Fruit fly (Drosophila melanogaster) whole organism, prepupa: Measurements from ENCODE around the gene Set.

Experiments used
- CG10631 ChIP-seq: fragments of 200-800 bp; sonication (Bioruptor generic); optimal IDR thresholded peaks from 2 replicates; lab custom pipeline; 2016; ENCODE audit warnings: missing biosample characterization, missing genetic modification characterization
- CG10669 ChIP-seq: fragments of 200-800 bp; sonication (Bioruptor generic); optimal IDR thresholded peaks from 3 replicates; lab custom pipeline; 2018; ENCODE audit warnings: missing biosample characterization, mild to moderate bottlenecking, missing genetic modification characterization, moderate library complexity
- CG11294 ChIP-seq: fragments of 200-800 bp; sonication (Bioruptor generic); IDR thresholded peaks from 2 replicates; pipeline ENCODE4 v1.3.6; 2022; ENCODE audit warnings: missing biosample characterization, missing genetic modification characterization
- CG11762 ChIP-seq: fragments of 200-800 bp; sonication (Bioruptor generic); optimal IDR thresholded peaks from 3 replicates; lab custom pipeline; 2016; ENCODE audit warnings: missing biosample characterization, missing genetic modification characterization; ENCODE audit not compliant: insufficient read depth
- CG11902 ChIP-seq: fragments of 200-800 bp; sonication (Bioruptor generic); optimal IDR thresholded peaks from 3 replicates; lab custom pipeline; 2016; ENCODE audit warnings: missing biosample characterization, missing genetic modification characterization
- CG15336 ChIP-seq: fragments of 200-800 bp; sonication (Bioruptor generic); IDR thresholded peaks from 2 replicates; pipeline ENCODE4 v1.3.6; 2022; ENCODE audit warnings: missing biosample characterization, missing genetic modification characterization
- CG1621 ChIP-seq: fragments of 200-800 bp; sonication (Bioruptor generic); optimal IDR thresholded peaks from 3 replicates; lab custom pipeline; 2018; ENCODE audit warnings: missing biosample characterization, mild to moderate bottlenecking, missing genetic modification characterization
- CG16779 ChIP-seq: fragments of 200-800 bp; sonication (Bioruptor generic); optimal IDR thresholded peaks from 3 replicates; lab custom pipeline; 2017; ENCODE audit warnings: missing biosample characterization, mild to moderate bottlenecking, missing genetic modification characterization
- CG3032 ChIP-seq: fragments of 200-800 bp; optimal IDR thresholded peaks from 2 replicates; lab custom pipeline; 2019; ENCODE audit warnings: missing biosample characterization, mild to moderate bottlenecking, missing genetic modification characterization, moderate library complexity
- CG31627 ChIP-seq: fragments of 200-800 bp; sonication (Bioruptor generic); optimal IDR thresholded peaks from 3 replicates; lab custom pipeline; 2016; ENCODE audit warnings: missing biosample characterization, missing genetic modification characterization
- CG32006 ChIP-seq: fragments of 200-800 bp; sonication (Bioruptor generic); optimal IDR thresholded peaks from 3 replicates; lab custom pipeline; 2017; ENCODE audit warnings: missing biosample characterization, mild to moderate bottlenecking, missing genetic modification characterization
- CG34406 ChIP-seq: fragments of 200-800 bp; sonication (Bioruptor generic); optimal IDR thresholded peaks from 3 replicates; lab custom pipeline; 2016; ENCODE audit warnings: missing biosample characterization, missing genetic modification characterization
- CG3919 ChIP-seq: fragments of 200-800 bp; sonication (Bioruptor generic); optimal IDR thresholded peaks from 3 replicates; lab custom pipeline; 2016; ENCODE audit warnings: missing biosample characterization, missing genetic modification characterization
- CG4318 ChIP-seq: fragments of 200-800 bp; sonication (Bioruptor generic); optimal IDR thresholded peaks from 3 replicates; lab custom pipeline; 2017; ENCODE audit warnings: missing biosample characterization, mild to moderate bottlenecking, missing genetic modification characterization
- CG6163 ChIP-seq: fragments of 200-800 bp; sonication (Bioruptor generic); IDR thresholded peaks from 3 replicates; pipeline ENCODE4 v1.3.6; 2022; ENCODE audit warnings: missing biosample characterization, missing genetic modification characterization
- CG6276 ChIP-seq: fragments of 200-800 bp; sonication (Bioruptor generic); optimal IDR thresholded peaks from 2 replicates; lab custom pipeline; 2017; ENCODE audit warnings: missing biosample characterization, mild to moderate bottlenecking, missing genetic modification characterization
- CG6808 ChIP-seq: fragments of 200-800 bp; sonication (Bioruptor generic); optimal IDR thresholded peaks from 3 replicates; lab custom pipeline; 2017; ENCODE audit warnings: missing biosample characterization, missing genetic modification characterization, mild to moderate bottlenecking, moderate library complexity, missing genetic modification reagents
- CG6854 ChIP-seq: fragments of 200-800 bp; sonication (Bioruptor generic); optimal IDR thresholded peaks from 2 replicates; lab custom pipeline; 2017; ENCODE audit warnings: missing biosample characterization, mild to moderate bottlenecking, missing genetic modification characterization
- CG7368 ChIP-seq: fragments of 200-800 bp; sonication (Bioruptor generic); optimal IDR thresholded peaks from 3 replicates; lab custom pipeline; 2016; ENCODE audit warnings: missing biosample characterization, missing genetic modification characterization
- CG8119 ChIP-seq: fragments of 200-800 bp; sonication (Bioruptor generic); IDR thresholded peaks from 3 replicates; pipeline ENCODE4 v1.3.6; 2022; ENCODE audit warnings: missing biosample characterization, missing genetic modification characterization
- CG8319 ChIP-seq: fragments of 200-800 bp; sonication (Bioruptor generic); optimal IDR thresholded peaks from 3 replicates; lab custom pipeline; 2016; ENCODE audit warnings: missing biosample characterization, missing genetic modification characterization
- CG8632 ChIP-seq: fragments of 200-800 bp; sonication (Bioruptor generic); optimal IDR thresholded peaks from 3 replicates; lab custom pipeline; 2016; ENCODE audit warnings: missing biosample characterization, missing genetic modification characterization
- CG9139 ChIP-seq: fragments of 200-800 bp; sonication (Bioruptor generic); optimal IDR thresholded peaks from 3 replicates; lab custom pipeline; 2017; ENCODE audit warnings: missing biosample characterization, mild to moderate bottlenecking, missing genetic modification characterization
- Eip75B ChIP-seq: fragments of 200-800 bp; sonication (Bioruptor generic); optimal IDR thresholded peaks from 3 replicates; lab custom pipeline; 2016; ENCODE audit warnings: missing biosample characterization, missing genetic modification characterization
- Eip93F ChIP-seq: fragments of 200-800 bp; sonication (Bioruptor generic); optimal IDR thresholded peaks from 2 replicates; lab custom pipeline; 2016; ENCODE audit warnings: missing biosample characterization, mild to moderate bottlenecking, missing genetic modification characterization
- Ets21C ChIP-seq: fragments of 200-800 bp; sonication (Bioruptor generic); optimal IDR thresholded peaks from 3 replicates; lab custom pipeline; 2016; ENCODE audit warnings: missing biosample characterization, missing genetic modification characterization
- Ets96B ChIP-seq: fragments of 200-800 bp; optimal IDR thresholded peaks from 2 replicates; lab custom pipeline; 2019; ENCODE audit warnings: missing biosample characterization, mild to moderate bottlenecking, missing genetic modification characterization, moderate library complexity
- Gug ChIP-seq: fragments of 200-800 bp; sonication (Bioruptor generic); IDR thresholded peaks from 2 replicates; pipeline ENCODE4 v1.3.6; 2022; ENCODE audit warnings: missing biosample characterization, missing genetic modification characterization
- Hr38 ChIP-seq: sonication (Bioruptor generic); optimal IDR thresholded peaks from 2 replicates; lab custom pipeline; 2016; ENCODE audit warnings: missing biosample characterization, missing genetic modification characterization
- Hr4 ChIP-seq: fragments of 200-800 bp; sonication (Bioruptor generic); optimal IDR thresholded peaks from 3 replicates; lab custom pipeline; 2016; ENCODE audit warnings: missing biosample characterization, missing genetic modification characterization
- Lpt ChIP-seq: fragments of 200-800 bp; sonication (Bioruptor generic); optimal IDR thresholded peaks from 3 replicates; lab custom pipeline; 2016; ENCODE audit warnings: missing biosample characterization, missing genetic modification characterization
- OdsH ChIP-seq: fragments of 200-800 bp; sonication (Bioruptor generic); optimal IDR thresholded peaks from 3 replicates; lab custom pipeline; 2016; ENCODE audit warnings: missing biosample characterization, missing genetic modification characterization
- Smox ChIP-seq: fragments of 200-800 bp; sonication (Bioruptor generic); optimal IDR thresholded peaks from 3 replicates; lab custom pipeline; 2016; ENCODE audit warnings: missing biosample characterization, missing genetic modification characterization
- Sox102F ChIP-seq: fragments of 200-800 bp; sonication (Bioruptor generic); optimal IDR thresholded peaks from 2 replicates; lab custom pipeline; 2016; ENCODE audit warnings: missing biosample characterization, mild to moderate bottlenecking, missing genetic modification characterization
- achi ChIP-seq: fragments of 200-800 bp; sonication (Bioruptor generic); optimal IDR thresholded peaks from 3 replicates; lab custom pipeline; 2016; ENCODE audit warnings: missing biosample characterization, missing genetic modification characterization
- cyc ChIP-seq: fragments of 200-800 bp; sonication (Bioruptor generic); optimal IDR thresholded peaks from 3 replicates; lab custom pipeline; 2016; ENCODE audit warnings: missing biosample characterization, missing genetic modification characterization
- dac ChIP-seq: fragments of 200-800 bp; sonication (Bioruptor generic); optimal IDR thresholded peaks from 2 replicates; lab custom pipeline; 2017; ENCODE audit warnings: missing biosample characterization, mild to moderate bottlenecking, missing genetic modification characterization
- dsx ChIP-seq: fragments of 200-800 bp; optimal IDR thresholded peaks from 3 replicates; lab custom pipeline; 2019; ENCODE audit warnings: missing biosample characterization, mild to moderate bottlenecking, missing genetic modification characterization, moderate library complexity; ENCODE audit not compliant: poor library complexity, severe bottlenecking
- eg ChIP-seq: fragments of 200-800 bp; sonication (Bioruptor generic); IDR thresholded peaks from 3 replicates; pipeline ENCODE4 v1.3.6; 2022; ENCODE audit warnings: missing biosample characterization, missing genetic modification characterization
- esn ChIP-seq: fragments of 200-800 bp; sonication (Bioruptor generic); optimal IDR thresholded peaks from 2 replicates; lab custom pipeline; 2016; ENCODE audit warnings: missing biosample characterization, mild to moderate bottlenecking, missing genetic modification characterization, moderate library complexity
- fd85E ChIP-seq: fragments of 200-800 bp; sonication (Bioruptor generic); optimal IDR thresholded peaks from 3 replicates; lab custom pipeline; 2016; ENCODE audit warnings: missing biosample characterization, missing genetic modification characterization
- fkh ChIP-seq: fragments of 200-800 bp; sonication (Bioruptor generic); optimal IDR thresholded peaks from 3 replicates; lab custom pipeline; 2017; ENCODE audit warnings: missing biosample characterization, mild to moderate bottlenecking, missing genetic modification characterization, moderate library complexity
- lz ChIP-seq: fragments of 200-800 bp; sonication (Bioruptor generic); optimal IDR thresholded peaks from 3 replicates; lab custom pipeline; 2016; ENCODE audit warnings: missing biosample characterization, missing genetic modification characterization
- net ChIP-seq: fragments of 200-800 bp; sonication (Bioruptor generic); optimal IDR thresholded peaks from 3 replicates; lab custom pipeline; 2016; ENCODE audit warnings: missing biosample characterization, missing genetic modification characterization
- pdm3 ChIP-seq: fragments of 200-800 bp; sonication (Bioruptor generic); optimal IDR thresholded peaks from 3 replicates; lab custom pipeline; 2016; ENCODE audit warnings: missing biosample characterization, missing genetic modification characterization
- salr ChIP-seq, 2 experiments: fragments of 200-800 bp; sonication (Bioruptor generic); optimal IDR thresholded peaks; 3 replicates each; lab custom pipeline; 2016 to 2018; ENCODE audit warnings: missing biosample characterization in 2 of 2, missing genetic modification characterization in 2 of 2, mild to moderate bottlenecking in 1 of 2
- spab ChIP-seq: fragments of 200-800 bp; sonication (Bioruptor generic); optimal IDR thresholded peaks from 2 replicates; lab custom pipeline; 2017; ENCODE audit warnings: missing biosample characterization, mild to moderate bottlenecking, missing genetic modification characterization, missing genetic modification reagents
- svp ChIP-seq: fragments of 200-800 bp; sonication (Bioruptor generic); peaks from one replicate; lab custom pipeline; 2016; ENCODE audit warnings: missing biosample characterization, missing genetic modification characterization
- vri ChIP-seq: fragments of 200-800 bp; sonication (Bioruptor generic); optimal IDR thresholded peaks from 3 replicates; lab custom pipeline; 2016; ENCODE audit warnings: missing biosample characterization, mild to moderate bottlenecking, missing genetic modification characterization

The Set gene

DNA sequence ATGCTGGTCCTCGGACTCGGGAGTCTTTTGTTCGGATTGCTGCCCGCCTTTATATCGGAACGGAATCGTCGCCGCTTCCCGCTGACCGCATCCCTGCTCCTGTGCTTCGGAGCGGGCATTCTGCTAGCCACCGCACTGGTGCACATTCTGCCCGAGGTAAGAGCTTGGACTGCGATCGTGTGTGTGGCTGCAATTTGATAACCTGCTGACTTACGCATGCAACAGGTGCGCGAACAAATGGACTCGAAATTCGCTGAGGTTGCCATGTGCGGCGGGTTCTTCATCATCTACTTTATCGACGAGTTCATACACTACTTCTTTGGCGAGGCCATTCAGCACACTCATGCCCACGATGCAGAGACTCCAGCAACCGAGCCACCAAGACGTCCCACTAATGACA is 5.5 kb downstream of the Set start:
- TF ChIP-seq CG15336 (GFP tag; lab: Robert Waterston, UW) (no peak), OdsH (GFP tag; lab: Kevin White, UChicago) (no peak), CG8119 (GFP tag; lab: Robert Waterston, UW) (no peak), net (GFP tag; lab: Kevin White, UChicago) (no peak), CG8632 (GFP tag; lab: Kevin White, UChicago) (no peak), fkh (no peak), eg (GFP tag; lab: Robert Waterston, UW) (no peak)
- TF ChIP-seq, all 60 proteins: peak for 0

DNA sequence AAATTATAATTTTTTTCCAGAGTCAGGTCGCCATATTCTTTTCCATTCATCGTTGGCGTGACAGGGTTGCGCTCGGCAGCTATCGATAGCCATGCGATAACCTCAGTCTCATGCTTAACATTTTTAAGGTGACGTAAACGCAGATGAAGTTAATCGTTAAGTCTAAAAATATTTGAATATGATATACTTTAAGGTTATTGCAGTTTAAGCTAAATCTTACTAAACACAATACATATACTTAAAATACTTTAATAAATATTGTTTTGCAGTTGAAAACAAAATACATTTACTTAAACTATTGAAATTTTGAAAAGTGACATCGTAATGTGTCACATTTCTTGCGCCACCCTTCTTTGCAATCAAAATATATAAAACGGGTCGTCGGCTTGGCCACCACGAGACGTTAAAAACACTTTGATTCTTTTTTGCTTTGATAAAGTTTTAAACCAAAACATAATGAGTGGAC is 11.8 kb downstream of the Set start, which contains the start of the genes Cp190 and CG4338:
TSS of gene Cp190 (minus strand) at position 84 of the 466 bp plus-strand sequence.
TSS of gene CG4338 (plus strand) at position 365 of the 466 bp plus-strand sequence.
- peak; percentile 94 for TF ChIP-seq Gug (GFP tag; lab: Robert Waterston, UW)
- TF ChIP-seq fd85E (GFP tag; lab: Kevin White, UChicago) = no peak
- peak; percentile 98 for TF ChIP-seq achi (GFP tag; lab: Kevin White, UChicago)
- TF ChIP-seq dsx (GFP tag; lab: Kevin White, UChicago) = peak; percentile 97
- TF ChIP-seq Hr4 (GFP tag; lab: Kevin White, UChicago) = peak; percentile 98
- TF ChIP-seq eg (GFP tag; lab: Robert Waterston, UW) = peak; percentile 97
- TF ChIP-seq CG31627 (GFP tag; lab: Kevin White, UChicago) = peak; percentile 97
- peak; percentile 95 for TF ChIP-seq CG11902 (GFP tag; lab: Kevin White, UChicago)
- TF ChIP-seq CG4318 = no peak
- peak; percentile 93 for TF ChIP-seq CG1621 (tag; lab: Kevin White, UChicago)
- peak; percentile 95 for TF ChIP-seq CG11294
- peak; percentile 79 for TF ChIP-seq Sox102F (GFP tag; lab: Kevin White, UChicago)
- TF ChIP-seq vri (GFP tag; lab: Kevin White, UChicago) = peak; percentile 93
- TF ChIP-seq cyc (GFP tag; lab: Kevin White, UChicago) = peak; percentile 97
- peak; percentile 95 for TF ChIP-seq Lpt (GFP tag; lab: Kevin White, UChicago)
- TF ChIP-seq CG6854 (GFP tag; lab: Kevin White, UChicago) = peak; percentile 94
- peak; percentile 98 for TF ChIP-seq OdsH (GFP tag; lab: Kevin White, UChicago)
- peak; percentile 97 for TF ChIP-seq CG8632 (GFP tag; lab: Kevin White, UChicago)
- no peak for TF ChIP-seq Eip93F
- TF ChIP-seq Ets21C = peak; percentile 94
- no peak for TF ChIP-seq CG6276
- TF ChIP-seq salr (GFP tag; optimal IDR thresholded peaks at IDR 0.05; lab: Kevin White, UChicago) = peak; percentile 28 to 92
- peak; percentile 98 for TF ChIP-seq esn (GFP tag; lab: Kevin White, UChicago)
- no peak for TF ChIP-seq CG16779 (tag; lab: Kevin White, UChicago)
- TF ChIP-seq lz = peak; percentile 97
- TF ChIP-seq Hr38 = no peak
- TF ChIP-seq CG8119 (GFP tag; lab: Robert Waterston, UW) = peak; percentile 98
- TF ChIP-seq spab (GFP tag; lab: Kevin White, UChicago) = peak; percentile 94
- peak; percentile 96 for TF ChIP-seq net (GFP tag; lab: Kevin White, UChicago)
- TF ChIP-seq CG8319 (GFP tag; lab: Kevin White, UChicago) = peak; percentile 95
- TF ChIP-seq pdm3 = peak; percentile 97
- TF ChIP-seq dac = peak; percentile 89
- peak; percentile 98 for TF ChIP-seq CG3919
- peak; percentile 98 for TF ChIP-seq CG10669
- TF ChIP-seq CG7368 (GFP tag; lab: Kevin White, UChicago) = peak; percentile 96
- peak; percentile 97 for TF ChIP-seq CG34406
- peak; percentile 93 for TF ChIP-seq CG11762 (GFP tag; lab: Kevin White, UChicago)
- TF ChIP-seq CG9139 = no peak
- TF ChIP-seq Ets96B = peak; percentile 98
- TF ChIP-seq CG6163 = peak; percentile 96
- TF ChIP-seq Smox (GFP tag; lab: Kevin White, UChicago) = peak; percentile 97
- peak; percentile 99 for TF ChIP-seq CG3032 (tag; lab: Kevin White, UChicago)
- TF ChIP-seq svp (GFP tag; lab: Kevin White, UChicago) = peak; percentile 99
- peak; percentile 96 for TF ChIP-seq Eip75B (GFP tag; lab: Kevin White, UChicago)
- no peak for TF ChIP-seq fkh
- no peak for TF ChIP-seq CG10631 (GFP tag; lab: Kevin White, UChicago)
- peak; percentile 98 for TF ChIP-seq CG32006 (GFP tag; lab: Kevin White, UChicago)
- TF ChIP-seq CG6808 (GFP tag; lab: Kevin White, UChicago) = peak; percentile 98
